Worm (Caenorhabditis elegans) whole organism, L1 larva: ENCODE measurements around the gene C16C10.8.
A peak's percentile ranks its signal among the peaks of the same experiment; 100 is the strongest.

Experiments
- C04F5.9 ChIP-seq: sonication (generic microtip); optimal IDR thresholded peaks from 2 replicates; lab custom pipeline; 2016; ENCODE audit warnings: missing genetic modification characterization, missing compliant biosample characterization
- aha-1 ChIP-seq: fragments of 150-350 bp; optimal IDR thresholded peaks from 2 replicates; lab custom pipeline; 2014; ENCODE audit warnings: missing biosample characterization, missing genetic modification characterization
- aly-2 ChIP-seq: fragments of 150-350 bp; optimal IDR thresholded peaks from 2 replicates; lab custom pipeline; 2014; ENCODE audit warnings: missing biosample characterization, missing genetic modification characterization
- ama-1 ChIP-seq: fragments of 150-350 bp; optimal IDR thresholded peaks from 2 replicates; lab custom pipeline; 2014
- blmp-1 ChIP-seq: fragments of 150-350 bp; optimal IDR thresholded peaks from 2 replicates; lab custom pipeline; 2014; ENCODE audit warnings: missing biosample characterization, missing genetic modification characterization
- ceh-63 ChIP-seq: fragments of 200-800 bp; sonication (Bioruptor generic); optimal IDR thresholded peaks from 2 replicates; lab custom pipeline; 2018; ENCODE audit warnings: mild to moderate bottlenecking, missing genetic modification characterization, missing compliant biosample characterization
- ceh-8 ChIP-seq: fragments of 200-800 bp; sonication (Bioruptor generic); optimal IDR thresholded peaks from 2 replicates; lab custom pipeline; 2018; ENCODE audit warnings: mild to moderate bottlenecking, missing genetic modification characterization, moderate library complexity, missing compliant biosample characterization
- ceh-82 ChIP-seq, 3 experiments: fragments of 150-350 bp in 1 of 3; sonication (generic microtip) in 2 of 3; optimal IDR thresholded peaks; 2 replicates each; lab custom pipeline; 2014 to 2017; ENCODE audit warnings: missing biosample characterization in 3 of 3, missing genetic modification characterization in 3 of 3
- ceh-88 ChIP-seq: fragments of 200-800 bp; sonication (Bioruptor generic); IDR thresholded peaks from 2 replicates; pipeline ENCODE4 v1.3.6; 2022; ENCODE audit warnings: missing genetic modification characterization, missing compliant biosample characterization
- dsc-1 ChIP-seq: sonication (generic microtip); optimal IDR thresholded peaks from 2 replicates; lab custom pipeline; 2016; ENCODE audit warnings: mild to moderate bottlenecking, missing genetic modification characterization, missing compliant biosample characterization
- efl-1 ChIP-seq, 4 experiments: fragments of 150-350 bp; optimal IDR thresholded peaks in 3 of 4; peaks in 1 of 4; 1 replicate in 1 of 4; 2 replicates in 3 of 4; lab custom pipeline; 2014; ENCODE audit warnings: missing biosample characterization in 2 of 4, missing genetic modification characterization in 2 of 4, missing genetic modification reagents in 2 of 4
- egl-27 ChIP-seq, 2 experiments: fragments of 150-350 bp in 1 of 2; sonication (generic microtip); optimal IDR thresholded peaks; 3 replicates each; lab custom pipeline; 2017 to 2018; ENCODE audit warnings: missing biosample characterization in 2 of 2, missing genetic modification characterization in 2 of 2, missing genetic modification reagents in 2 of 2
- fkh-4 ChIP-seq: sonication (generic microtip); optimal IDR thresholded peaks from 2 replicates; lab custom pipeline; 2016; ENCODE audit warnings: missing compliant biosample characterization, missing genetic modification characterization, borderline replicate concordance
- grh-1 ChIP-seq: fragments of 200-800 bp; sonication (Bioruptor generic); IDR thresholded peaks from 2 replicates; pipeline ENCODE4 v1.3.6; 2022; ENCODE audit warnings: missing genetic modification reagents, missing genetic modification characterization, missing compliant biosample characterization
- hpl-2 ChIP-seq: fragments of 150-350 bp; optimal IDR thresholded peaks from 2 replicates; lab custom pipeline; 2014; ENCODE audit warnings: missing biosample characterization, missing genetic modification reagents, missing genetic modification characterization
- irx-1 ChIP-seq: sonication (generic microtip); optimal IDR thresholded peaks from 2 replicates; lab custom pipeline; 2016; ENCODE audit warnings: missing genetic modification characterization, missing compliant biosample characterization
- isw-1 ChIP-seq: fragments of 200-800 bp; sonication (Bioruptor generic); IDR thresholded peaks from 2 replicates; pipeline ENCODE4 v1.3.6; 2022; ENCODE audit warnings: missing genetic modification characterization, missing compliant biosample characterization
- lin-13 ChIP-seq: fragments of 150-350 bp; optimal IDR thresholded peaks from 2 replicates; lab custom pipeline; 2014; ENCODE audit warnings: missing biosample characterization, missing genetic modification reagents, missing genetic modification characterization
- lin-14 ChIP-seq: fragments of 200-800 bp; sonication (Bioruptor generic); optimal IDR thresholded peaks from 2 replicates; lab custom pipeline; 2018; ENCODE audit warnings: mild to moderate bottlenecking, missing genetic modification characterization, moderate library complexity, missing compliant biosample characterization
- lin-15B ChIP-seq: fragments of 150-350 bp; sonication (generic microtip); optimal IDR thresholded peaks from 3 replicates; lab custom pipeline; 2014; ENCODE audit warnings: missing biosample characterization, missing genetic modification characterization
- lin-35 ChIP-seq, 2 experiments: fragments of 150-350 bp; optimal IDR thresholded peaks; 2 replicates each; lab custom pipeline; 2014; ENCODE audit warnings: missing biosample characterization in 2 of 2, missing genetic modification characterization in 2 of 2, missing genetic modification reagents in 2 of 2
- lin-39 ChIP-seq: fragments of 150-350 bp; optimal IDR thresholded peaks from 2 replicates; lab custom pipeline; 2014; ENCODE audit warnings: missing biosample characterization, missing genetic modification reagents, missing genetic modification characterization
- lsy-2 ChIP-seq, 2 experiments: fragments of 150-350 bp; optimal IDR thresholded peaks; 2 replicates each; lab custom pipeline; 2014; ENCODE audit warnings: missing biosample characterization in 2 of 2, missing genetic modification characterization in 2 of 2
- mdl-1 ChIP-seq, 2 experiments: fragments of 150-350 bp; optimal IDR thresholded peaks; 2 replicates each; lab custom pipeline; 2014 to 2017; ENCODE audit warnings: missing biosample characterization in 2 of 2, missing genetic modification characterization in 2 of 2, inconsistent platforms in 1 of 2
- mef-2 ChIP-seq: fragments of 150-350 bp; optimal IDR thresholded peaks from 2 replicates; lab custom pipeline; 2014; ENCODE audit warnings: missing biosample characterization, missing genetic modification characterization
- mep-1 ChIP-seq: fragments of 150-350 bp; optimal IDR thresholded peaks from 2 replicates; lab custom pipeline; 2014; ENCODE audit warnings: missing biosample characterization, missing genetic modification characterization
- nhr-11 ChIP-seq: fragments of 150-350 bp; optimal IDR thresholded peaks from 2 replicates; lab custom pipeline; 2014; ENCODE audit warnings: missing biosample characterization, missing genetic modification characterization
- nhr-19 ChIP-seq: fragments of 200-800 bp; sonication (Bioruptor generic); conservative IDR thresholded peaks from 2 replicates; pipeline ENCODE4 v1.3.6; 2022; ENCODE audit warnings: missing genetic modification characterization, missing compliant biosample characterization
- nhr-20 ChIP-seq: sonication (generic microtip); optimal IDR thresholded peaks from 2 replicates; lab custom pipeline; 2016; ENCODE audit warnings: mild to moderate bottlenecking, missing genetic modification characterization, missing compliant biosample characterization
- nhr-237 ChIP-seq: fragments of 150-350 bp; optimal IDR thresholded peaks from 2 replicates; lab custom pipeline; 2014; ENCODE audit warnings: missing biosample characterization, missing genetic modification characterization
- nhr-71 ChIP-seq: sonication (generic microtip); optimal IDR thresholded peaks from 2 replicates; lab custom pipeline; 2016; ENCODE audit warnings: mild to moderate bottlenecking, missing genetic modification characterization, moderate library complexity, missing compliant biosample characterization
- nhr-76 ChIP-seq: sonication (generic microtip); optimal IDR thresholded peaks from 2 replicates; lab custom pipeline; 2017; ENCODE audit warnings: missing biosample characterization, missing genetic modification characterization
- nhr-77 ChIP-seq: fragments of 150-350 bp; optimal IDR thresholded peaks from 2 replicates; lab custom pipeline; 2014; ENCODE audit warnings: missing biosample characterization, missing genetic modification characterization
- nhr-84 ChIP-seq: sonication (generic microtip); optimal IDR thresholded peaks from 2 replicates; lab custom pipeline; 2017; ENCODE audit warnings: missing biosample characterization, missing genetic modification characterization
- nhr-90 ChIP-seq: sonication (generic microtip); optimal IDR thresholded peaks from 2 replicates; lab custom pipeline; 2016; ENCODE audit warnings: mild to moderate bottlenecking, missing genetic modification characterization, missing compliant biosample characterization; ENCODE audit not compliant: poor library complexity
- pax-3 ChIP-seq: fragments of 200-800 bp; sonication (Bioruptor generic); optimal IDR thresholded peaks from 2 replicates; lab custom pipeline; 2018; ENCODE audit warnings: mild to moderate bottlenecking, missing genetic modification characterization, moderate library complexity, missing compliant biosample characterization
- skn-1 ChIP-seq: fragments of 150-350 bp; optimal IDR thresholded peaks from 2 replicates; lab custom pipeline; 2014; ENCODE audit warnings: missing biosample characterization, missing genetic modification characterization
- snpc-4 ChIP-seq: fragments of 150-350 bp; optimal IDR thresholded peaks from 2 replicates; lab custom pipeline; 2014; ENCODE audit warnings: missing biosample characterization, missing genetic modification characterization
- snu-23 ChIP-seq: sonication (generic microtip); optimal IDR thresholded peaks from 2 replicates; lab custom pipeline; 2016; ENCODE audit warnings: missing genetic modification characterization, missing compliant biosample characterization
- sox-4 ChIP-seq: sonication (generic microtip); optimal IDR thresholded peaks from 2 replicates; lab custom pipeline; 2016; ENCODE audit warnings: missing genetic modification characterization, missing compliant biosample characterization
- sptf-1 ChIP-seq: fragments of 150-350 bp; optimal IDR thresholded peaks from 2 replicates; lab custom pipeline; 2014; ENCODE audit warnings: missing biosample characterization, missing genetic modification characterization
- tlp-1 ChIP-seq: fragments of 150-350 bp; optimal IDR thresholded peaks from 2 replicates; lab custom pipeline; 2014; ENCODE audit warnings: missing biosample characterization, missing genetic modification characterization
- unc-30 ChIP-seq: sonication (generic microtip); optimal IDR thresholded peaks from 2 replicates; lab custom pipeline; 2017; ENCODE audit warnings: missing biosample characterization, missing genetic modification characterization
- unc-98 ChIP-seq: fragments of 200-800 bp; sonication (Bioruptor generic); IDR thresholded peaks from 2 replicates; pipeline ENCODE4 v1.3.6; 2022; ENCODE audit warnings: missing genetic modification characterization, missing compliant biosample characterization
- zip-4 ChIP-seq: fragments of 200-800 bp; sonication (Bioruptor generic); optimal IDR thresholded peaks from 2 replicates; lab custom pipeline; 2018; ENCODE audit warnings: mild to moderate bottlenecking, missing genetic modification characterization, moderate library complexity, missing compliant biosample characterization
- ztf-11 ChIP-seq, 2 experiments: sonication (generic microtip); optimal IDR thresholded peaks; 2 replicates each; lab custom pipeline; 2016 to 2017; ENCODE audit warnings: missing genetic modification characterization in 2 of 2, missing biosample characterization in 1 of 2, missing compliant biosample characterization in 1 of 2
- ztf-4 ChIP-seq: fragments of 150-350 bp; optimal IDR thresholded peaks from 2 replicates; lab custom pipeline; 2014; ENCODE audit warnings: missing biosample characterization, missing genetic modification characterization

Gene C16C10.8

ce11 chrIII:4152828-4153227 lies 11.1 kb downstream of the C16C10.8 start:
- TF ChIP-seq irx-1 (tag; lab: Kevin White, UChicago) (no peak), isw-1 (GFP tag; lab: Robert Waterston, UW) (no peak), C04F5.9 (no peak), dsc-1 (no peak), hpl-2 (no peak), efl-1 (optimal IDR thresholded peaks at IDR 0.05; lab: Kevin White, UChicago) (no peak), efl-1 (GFP tag; optimal IDR thresholded peaks at IDR 0.05 in 1 of 2; lab: Kevin White, UChicago) (peak in 1 of 2 experiments; percentile 62), ama-1 (lab: Kevin White, UChicago) (peak; percentile 4)

ce11 chrIII:4152309-4152708 lies 11.7 kb downstream of the C16C10.8 start:
- TF ChIP-seq nhr-84 (tag; lab: Kevin White, UChicago), result no peak
- TF ChIP-seq ama-1 (lab: Kevin White, UChicago), result no peak
- no peak for TF ChIP-seq lsy-2 (tag; optimal IDR thresholded peaks at IDR 0.05; lab: Kevin White, UChicago)
- TF ChIP-seq blmp-1, result no peak
- TF ChIP-seq tlp-1 (tag; lab: Kevin White, UChicago), result no peak
- TF ChIP-seq aha-1 (tag; lab: Kevin White, UChicago), result no peak
- TF ChIP-seq nhr-76 (tag; lab: Kevin White, UChicago), result no peak
- TF ChIP-seq sptf-1 (tag; lab: Kevin White, UChicago), result no peak
- TF ChIP-seq unc-98, result no peak
- no peak for TF ChIP-seq ceh-63 (GFP tag; lab: Kevin White, UChicago)
- TF ChIP-seq isw-1 (GFP tag; lab: Robert Waterston, UW), result no peak
- no peak for TF ChIP-seq lin-35 (GFP tag; optimal IDR thresholded peaks at IDR 0.05; lab: Kevin White, UChicago)
- no peak for TF ChIP-seq lin-39 (tag; lab: Kevin White, UChicago)
- no peak for TF ChIP-seq nhr-11 (tag; lab: Kevin White, UChicago)
- TF ChIP-seq sox-4 (tag; lab: Kevin White, UChicago), result no peak
- no peak for TF ChIP-seq aly-2 (tag; lab: Kevin White, UChicago)
- TF ChIP-seq snu-23 (GFP tag; lab: Kevin White, UChicago), result no peak
- TF ChIP-seq ceh-88, result no peak
- TF ChIP-seq fkh-4 (tag; lab: Kevin White, UChicago), result no peak
- TF ChIP-seq nhr-71 (tag; lab: Kevin White, UChicago), result no peak

DNA sequence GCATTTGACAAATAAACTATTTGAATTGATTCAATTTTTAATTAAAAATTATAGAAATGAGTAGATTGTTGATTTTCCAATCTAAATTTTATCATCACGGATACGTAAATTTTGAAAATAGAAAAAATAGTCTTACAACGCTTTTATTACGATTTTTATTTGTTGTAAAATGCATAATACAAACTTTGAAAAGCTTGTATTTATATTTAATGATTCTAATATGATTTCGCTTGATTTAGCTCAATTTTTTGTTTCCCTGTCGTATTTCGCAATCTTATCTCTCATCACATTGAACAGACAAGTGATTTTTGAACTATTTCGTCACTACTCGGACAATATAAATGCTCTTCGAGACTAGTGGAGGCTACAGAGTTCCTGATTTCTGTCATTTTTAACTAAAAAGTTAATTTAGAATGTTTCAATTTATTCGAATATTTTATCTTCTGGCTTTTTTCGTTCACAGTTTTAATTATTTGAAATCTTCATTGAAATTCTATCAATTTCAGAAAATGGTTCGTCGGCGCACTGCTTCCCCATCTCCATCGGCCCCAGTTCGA lies 12.3 kb downstream of the C16C10.8 start, which contains the start of the genes wht-3 and har-1:
wht-3 (minus strand) TSS at position 51 of the 557 bp plus-strand sequence.
har-1 (plus strand) TSS at position 507 of the 557 bp plus-strand sequence.
- TF ChIP-seq ceh-88 (peak; percentile 28; the same call in 1 of the 2 replicates), ztf-11 (tag; optimal IDR thresholded peaks at IDR 0.05; lab: Kevin White, UChicago) (no peak), irx-1 (tag; lab: Kevin White, UChicago) (no peak), mef-2 (tag; lab: Kevin White, UChicago) (no peak), mdl-1 (tag; optimal IDR thresholded peaks at IDR 0.05; lab: Kevin White, UChicago) (no peak), lin-14 (GFP tag; lab: Kevin White, UChicago) (no peak), pax-3 (tag; lab: Kevin White, UChicago) (no peak), mep-1 (tag; lab: Kevin White, UChicago) (peak; percentile 39), aly-2 (tag; lab: Kevin White, UChicago) (no peak), unc-30 (tag; lab: Kevin White, UChicago) (no peak), ama-1 (lab: Kevin White, UChicago) (no peak), efl-1 (optimal IDR thresholded peaks at IDR 0.05; lab: Kevin White, UChicago) (peak in 1 of 2 experiments; percentile 3), efl-1 (GFP tag; optimal IDR thresholded peaks at IDR 0.05 in 1 of 2; lab: Kevin White, UChicago) (no peak), snpc-4 (tag; lab: Kevin White, UChicago) (no peak), egl-27 (tag; optimal IDR thresholded peaks at IDR 0.05; lab: Kevin White, UChicago) (no peak), tlp-1 (tag; lab: Kevin White, UChicago) (no peak), ceh-82 (tag; optimal IDR thresholded peaks at IDR 0.05; lab: Kevin White, UChicago) (no peak), lin-13 (GFP tag; lab: Kevin White, UChicago) (no peak), skn-1 (tag; lab: Kevin White, UChicago) (peak; percentile 57), nhr-84 (tag; lab: Kevin White, UChicago) (no peak), ceh-63 (GFP tag; lab: Kevin White, UChicago) (no peak), sptf-1 (tag; lab: Kevin White, UChicago) (no peak), C04F5.9 (no peak), lin-15B (tag; lab: Kevin White, UChicago) (no peak), ztf-4 (no peak), nhr-76 (tag; lab: Kevin White, UChicago) (no peak), nhr-71 (tag; lab: Kevin White, UChicago) (peak; percentile 18), zip-4 (GFP tag; lab: Kevin White, UChicago) (peak; percentile 26), ceh-8 (no peak), grh-1 (GFP tag; lab: Robert Waterston, UW) (no peak), nhr-90 (tag; lab: Kevin White, UChicago) (no peak), nhr-77 (tag; lab: Kevin White, UChicago) (no peak), nhr-20 (tag; lab: Kevin White, UChicago) (no peak), nhr-19 (GFP tag; lab: Robert Waterston, UW) (no peak), nhr-237 (no peak)
